Fruit fly (Drosophila melanogaster): ENCODE results near the gene Zmynd10.
A peak's percentile ranks its signal among the peaks of the same experiment; 100 is the strongest.

Gene Zmynd10

DNA sequence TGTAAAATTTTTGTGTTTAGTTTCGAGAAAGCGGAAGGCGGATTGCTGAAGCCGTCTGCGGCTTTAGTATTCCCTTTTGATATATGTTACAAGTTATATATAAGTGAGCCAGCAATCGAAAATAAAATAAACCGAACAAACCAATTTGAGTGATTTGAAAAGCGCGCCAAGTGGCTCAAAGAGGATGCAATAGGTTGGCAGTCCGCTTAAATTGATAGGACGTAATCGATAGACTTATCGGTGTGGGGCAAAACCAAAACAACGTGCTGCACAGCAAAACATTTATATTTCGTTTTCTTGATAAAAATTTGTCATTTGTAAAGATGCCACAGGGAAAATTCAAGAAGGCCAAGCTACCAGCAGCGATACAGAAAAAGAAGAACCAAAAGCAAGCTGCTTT lies 20.5 kb upstream of the Zmynd10 start, which contains the start of gene CG11279 (continued):
- TF ChIP-seq CG10543 (GFP tag; optimal IDR thresholded peaks at IDR 0.05) (no peak), CG6272 (GFP tag; IDR thresholded peaks at IDR 0.05) (no peak), ac (GFP tag; optimal IDR thresholded peaks at IDR 0.05) (no peak), CG3847 (GFP tag; IDR thresholded peaks at IDR 0.05) (peak; percentile 58), NC2α (GFP tag; optimal IDR thresholded peaks at IDR 0.05) (no peak), pzg (GFP tag; optimal IDR thresholded peaks at IDR 0.05) (peak; percentile 71), sens (GFP tag) (peak; percentile 55), CG9797 (GFP tag; optimal IDR thresholded peaks at IDR 0.05) (peak; percentile 14), Pdp1 (GFP tag; optimal IDR thresholded peaks at IDR 0.05) (no peak), klu (GFP tag; IDR thresholded peaks at IDR 0.05) (no peak), CG13624 (GFP tag; optimal IDR thresholded peaks at IDR 0.05) (no peak), fd96Cb (tag; optimal IDR thresholded peaks at IDR 0.05) (no peak), CG18011 (GFP tag; optimal IDR thresholded peaks at IDR 0.05) (peak; percentile 4), seq (GFP tag; IDR thresholded peaks at IDR 0.05) (no peak), HmgZ (tag; optimal IDR thresholded peaks at IDR 0.05) (peak; percentile 0), CG14860 (GFP tag; IDR thresholded peaks at IDR 0.05; ENCODE audit: partially characterized antibody) (peak; percentile 69), Gug (GFP tag; IDR thresholded peaks at IDR 0.05) (no peak), CG2116 (GFP tag; optimal IDR thresholded peaks at IDR 0.05) (peak; percentile 74), Hr39 (optimal IDR thresholded peaks at IDR 0.05) (no peak), CG6791 (GFP tag; IDR thresholded peaks at IDR 0.05; ENCODE audit: partially characterized antibody) (peak; percentile 73), CG15479 (GFP tag; optimal IDR thresholded peaks at IDR 0.05) (peak; percentile 14), oc (tag; optimal IDR thresholded peaks at IDR 0.05) (no peak), CG8765 (GFP tag; IDR thresholded peaks at IDR 0.05) (no peak), Sry-δ (GFP tag; optimal IDR thresholded peaks at IDR 0.05) (peak; percentile 59), CG13775 (GFP tag; optimal IDR thresholded peaks at IDR 0.05) (no peak), CG9609 (GFP tag; optimal IDR thresholded peaks at IDR 0.05) (no peak), HLH4C (GFP tag; IDR thresholded peaks at IDR 0.05; ENCODE audit: partially characterized antibody) (peak; percentile 76), Max (GFP tag; optimal IDR thresholded peaks at IDR 0.05) (peak; percentile 46), unc-4 (GFP tag; IDR thresholded peaks at IDR 0.05; ENCODE audit: partially characterized antibody) (peak; percentile 68), CG14965 (GFP tag; optimal IDR thresholded peaks at IDR 0.05; ENCODE audit: borderline replicate concordance) (no peak), cwo (GFP tag; optimal IDR thresholded peaks at IDR 0.05) (no peak), CG6175 (GFP tag; IDR thresholded peaks at IDR 0.05) (no peak), zen2 (GFP tag; IDR thresholded peaks at IDR 0.05; ENCODE audit: partially characterized antibody) (peak; percentile 72), Mes4 (GFP tag; optimal IDR thresholded peaks at IDR 0.05) (no peak), nerfin-2 (GFP tag; IDR thresholded peaks at IDR 0.05; ENCODE audit: partially characterized antibody) (peak; percentile 80), slbo (GFP tag; IDR thresholded peaks at IDR 0.05) (no peak), E2f2 (GFP tag; IDR thresholded peaks at IDR 0.05) (peak; percentile 99), CG34224 (GFP tag; IDR thresholded peaks at IDR 0.05; ENCODE audit: partially characterized antibody) (peak; percentile 85), Fer2 (tag; optimal IDR thresholded peaks at IDR 0.05) (no peak), CG8359 (GFP tag; optimal IDR thresholded peaks at IDR 0.05; ENCODE audit: borderline replicate concordance) (no peak), CG10267 (tag; optimal IDR thresholded peaks at IDR 0.05) (peak; percentile 31), inv (GFP tag; IDR thresholded peaks at IDR 0.05; ENCODE audit: partially characterized antibody) (peak; percentile 47; the same call in 1 of the 2 replicates), CG11696 (GFP tag; IDR thresholded peaks at IDR 0.05) (no peak), crol (GFP tag; IDR thresholded peaks at IDR 0.05) (no peak), Dref (GFP tag; IDR thresholded peaks at IDR 0.05) (peak; percentile 94), CG13296 (GFP tag; optimal IDR thresholded peaks at IDR 0.05) (no peak), kah (GFP tag; optimal IDR thresholded peaks at IDR 0.05) (no peak), Scr (GFP tag; IDR thresholded peaks at IDR 0.05; ENCODE audit: partially characterized antibody) (peak; percentile 73)
